Fruit fly (Drosophila melanogaster) whole organism, embryonic: ENCODE results near the gene spd-2.

ENCODE experiments used
- Abd-B ChIP-seq: fragments of 200-800 bp; sonication (Bioruptor generic); optimal IDR thresholded peaks from 2 replicates; lab custom pipeline; 2018; ENCODE audit warnings: missing biosample characterization, mild to moderate bottlenecking, missing genetic modification characterization, moderate library complexity
- Asciz ChIP-seq: fragments of 200-800 bp; sonication (Bioruptor generic); optimal IDR thresholded peaks from 2 replicates; lab custom pipeline; 2017; ENCODE audit warnings: missing biosample characterization, mild to moderate bottlenecking, missing genetic modification characterization, missing genetic modification reagents
- Atf6 ChIP-seq: fragments of 200-800 bp; sonication (Bioruptor generic); IDR thresholded peaks from 2 replicates; pipeline ENCODE4 v1.3.6; 2022; ENCODE audit warnings: missing biosample characterization, missing genetic modification characterization
- Blimp-1 ChIP-seq: fragments of 200-800 bp; sonication (Bioruptor generic); optimal IDR thresholded peaks from 3 replicates; lab custom pipeline; 2018; ENCODE audit warnings: missing biosample characterization, missing genetic modification characterization, mild to moderate bottlenecking, moderate library complexity, missing genetic modification reagents
- Bteb2 ChIP-seq: fragments of 200-800 bp; sonication (Bioruptor generic); optimal IDR thresholded peaks from 2 replicates; lab custom pipeline; 2016; ENCODE audit warnings: missing biosample characterization, missing genetic modification characterization
- CG1233 ChIP-seq: fragments of 200-800 bp; sonication (Bioruptor generic); optimal IDR thresholded peaks from 4 replicates; lab custom pipeline; 2018; ENCODE audit warnings: missing biosample characterization, mild to moderate bottlenecking, missing genetic modification characterization
- CG12391 ChIP-seq: fragments of 200-800 bp; sonication (Bioruptor generic); optimal IDR thresholded peaks from 3 replicates; lab custom pipeline; 2018; ENCODE audit warnings: missing biosample characterization, mild to moderate bottlenecking, missing genetic modification characterization, moderate library complexity
- CG13424 ChIP-seq: fragments of 200-800 bp; sonication (Bioruptor generic); optimal IDR thresholded peaks from 2 replicates; lab custom pipeline; 2019; ENCODE audit warnings: missing biosample characterization, mild to moderate bottlenecking, missing genetic modification characterization, moderate library complexity
- CG13624 ChIP-seq: fragments of 200-800 bp; sonication (Bioruptor generic); optimal IDR thresholded peaks from 2 replicates; lab custom pipeline; 2016; ENCODE audit warnings: missing biosample characterization, missing genetic modification characterization
- CG13775 ChIP-seq: fragments of 200-800 bp; sonication (Bioruptor generic); optimal IDR thresholded peaks from 3 replicates; lab custom pipeline; 2017; ENCODE audit warnings: missing biosample characterization, mild to moderate bottlenecking, missing genetic modification characterization
- CG14860 ChIP-seq: fragments of 200-800 bp; sonication (Bioruptor generic); IDR thresholded peaks from 3 replicates; pipeline ENCODE4 v1.3.6; 2022; ENCODE audit warnings: missing biosample characterization, missing genetic modification characterization; ENCODE audit not compliant: partially characterized antibody
- CG1647 ChIP-seq: fragments of 200-800 bp; sonication (Bioruptor generic); optimal IDR thresholded peaks from 3 replicates; lab custom pipeline; 2016; ENCODE audit warnings: missing biosample characterization, missing genetic modification characterization
- CG17385 ChIP-seq: fragments of 200-800 bp; sonication (Bioruptor generic); optimal IDR thresholded peaks from 3 replicates; lab custom pipeline; 2018; ENCODE audit warnings: missing biosample characterization, mild to moderate bottlenecking, missing genetic modification characterization
- CG2120 ChIP-seq: fragments of 200-800 bp; sonication (Bioruptor generic); optimal IDR thresholded peaks from 3 replicates; lab custom pipeline; 2016; ENCODE audit warnings: missing biosample characterization, missing genetic modification characterization
- CG30431 ChIP-seq: fragments of 200-800 bp; sonication (Bioruptor generic); optimal IDR thresholded peaks from 2 replicates; lab custom pipeline; 2017; ENCODE audit warnings: missing biosample characterization, missing genetic modification characterization
- CG33213 ChIP-seq: fragments of 200-800 bp; sonication (Bioruptor generic); optimal IDR thresholded peaks from 3 replicates; lab custom pipeline; 2016; ENCODE audit warnings: missing biosample characterization, missing genetic modification characterization
- CG6654 ChIP-seq: fragments of 200-800 bp; sonication (Bioruptor generic); optimal IDR thresholded peaks from 2 replicates; lab custom pipeline; 2017; ENCODE audit warnings: missing biosample characterization, mild to moderate bottlenecking, missing genetic modification characterization
- CG7271 ChIP-seq: fragments of 200-800 bp; sonication (Bioruptor generic); optimal IDR thresholded peaks from 2 replicates; lab custom pipeline; 2018; ENCODE audit warnings: missing biosample characterization, mild to moderate bottlenecking, missing genetic modification characterization, moderate library complexity
- CG7357 ChIP-seq: fragments of 200-800 bp; sonication (Bioruptor generic); IDR thresholded peaks from 3 replicates; pipeline ENCODE4 v1.3.6; 2022; ENCODE audit warnings: missing biosample characterization, missing genetic modification characterization
- CG7963 ChIP-seq: fragments of 200-800 bp; sonication (Bioruptor generic); IDR thresholded peaks from 3 replicates; pipeline ENCODE4 v1.3.6; 2022; ENCODE audit warnings: missing biosample characterization, missing genetic modification characterization; ENCODE audit not compliant: partially characterized antibody
- CG8290 ChIP-seq, 3 experiments: fragments of 200-800 bp; sonication (Bioruptor generic); optimal IDR thresholded peaks; 2 replicates each; lab custom pipeline; 2016 to 2019; ENCODE audit warnings: missing biosample characterization in 3 of 3, missing genetic modification characterization in 3 of 3, mild to moderate bottlenecking in 2 of 3, moderate library complexity in 1 of 3
- CG8359 ChIP-seq: fragments of 200-800 bp; sonication (Bioruptor generic); optimal IDR thresholded peaks from 2 replicates; lab custom pipeline; 2017; ENCODE audit warnings: missing biosample characterization, mild to moderate bottlenecking, missing genetic modification characterization, borderline replicate concordance
- CG8388 ChIP-seq: fragments of 200-800 bp; sonication (Bioruptor generic); optimal IDR thresholded peaks from 2 replicates; lab custom pipeline; 2019; ENCODE audit warnings: missing biosample characterization, mild to moderate bottlenecking, missing genetic modification characterization, moderate library complexity
- Camta ChIP-seq: fragments of 200-800 bp; sonication (Bioruptor generic); optimal IDR thresholded peaks from 2 replicates; lab custom pipeline; 2016; ENCODE audit warnings: missing biosample characterization, missing genetic modification characterization
- CoRest ChIP-seq: fragments of 200-800 bp; sonication (Bioruptor generic); optimal IDR thresholded peaks from 3 replicates; lab custom pipeline; 2018; ENCODE audit warnings: missing biosample characterization, mild to moderate bottlenecking, missing genetic modification characterization, moderate library complexity
- CrebB ChIP-seq: fragments of 200-800 bp; sonication (Bioruptor generic); optimal IDR thresholded peaks from 3 replicates; lab custom pipeline; 2018; ENCODE audit warnings: missing biosample characterization, mild to moderate bottlenecking, missing genetic modification characterization
- Dp ChIP-seq: fragments of 200-800 bp; sonication (Bioruptor generic); optimal IDR thresholded peaks from 2 replicates; lab custom pipeline; 2018; ENCODE audit warnings: missing biosample characterization, mild to moderate bottlenecking, missing genetic modification characterization, moderate library complexity
- ERR ChIP-seq: fragments of 200-800 bp; sonication (Bioruptor generic); optimal IDR thresholded peaks from 2 replicates; lab custom pipeline; 2016; ENCODE audit warnings: missing biosample characterization, missing genetic modification characterization
- Ets65A ChIP-seq: fragments of 200-800 bp; sonication (Bioruptor generic); peaks from one replicate; lab custom pipeline; 2016; ENCODE audit warnings: missing biosample characterization, missing genetic modification characterization
- HLHmδ ChIP-seq: fragments of 200-800 bp; sonication (Bioruptor generic); optimal IDR thresholded peaks from 2 replicates; lab custom pipeline; 2018; ENCODE audit warnings: missing biosample characterization, mild to moderate bottlenecking, missing genetic modification characterization, moderate library complexity
- Hr3 ChIP-seq: fragments of 200-800 bp; sonication (Bioruptor generic); optimal IDR thresholded peaks from 3 replicates; lab custom pipeline; 2016; ENCODE audit warnings: missing biosample characterization, missing genetic modification characterization
- Kr ChIP-seq: fragments of 200-800 bp; sonication (Bioruptor generic); optimal IDR thresholded peaks from 2 replicates; lab custom pipeline; 2017; ENCODE audit warnings: missing biosample characterization, mild to moderate bottlenecking, missing genetic modification characterization
- MBD-R2 ChIP-seq: fragments of 200-800 bp; sonication (Bioruptor generic); IDR thresholded peaks from 2 replicates; pipeline ENCODE4 v1.3.6; 2022; ENCODE audit warnings: missing biosample characterization, missing genetic modification characterization
- Tbp ChIP-seq: fragments of >200 bp; optimal IDR thresholded peaks from 2 replicates; lab custom pipeline; 2018; ENCODE audit warnings: missing biosample characterization, missing genetic modification characterization
- Xrp1 ChIP-seq: fragments of 200-800 bp; sonication (Bioruptor generic); IDR thresholded peaks from 2 replicates; pipeline ENCODE4 v1.3.6; 2022; ENCODE audit warnings: missing biosample characterization, missing genetic modification characterization
- amos ChIP-seq: fragments of 200-800 bp; sonication (Bioruptor generic); IDR thresholded peaks from 2 replicates; pipeline ENCODE4 v1.3.6; 2022; ENCODE audit warnings: missing biosample characterization, missing genetic modification characterization; ENCODE audit not compliant: partially characterized antibody
- corto ChIP-seq: fragments of 200-800 bp; sonication (Bioruptor generic); optimal IDR thresholded peaks from 2 replicates; lab custom pipeline; 2016; ENCODE audit warnings: missing biosample characterization, mild to moderate bottlenecking, missing genetic modification characterization, moderate library complexity
- dati ChIP-seq: fragments of 200-800 bp; sonication (Bioruptor generic); IDR thresholded peaks from 2 replicates; pipeline ENCODE4 v1.3.6; 2022; ENCODE audit warnings: missing biosample characterization, missing genetic modification characterization
- fd3F ChIP-seq: fragments of 200-800 bp; sonication (Bioruptor generic); optimal IDR thresholded peaks from 2 replicates; lab custom pipeline; 2018; ENCODE audit warnings: missing biosample characterization, mild to moderate bottlenecking, missing genetic modification characterization, moderate library complexity
- fd64A ChIP-seq: fragments of 200-800 bp; sonication (Bioruptor generic); optimal IDR thresholded peaks from 3 replicates; lab custom pipeline; 2018; ENCODE audit warnings: missing biosample characterization, mild to moderate bottlenecking, missing genetic modification characterization
- h ChIP-seq: fragments of >200 bp; optimal IDR thresholded peaks from 2 replicates; lab custom pipeline; 2017
- ken ChIP-seq: fragments of 200-800 bp; sonication (Bioruptor generic); IDR thresholded peaks from 3 replicates; pipeline ENCODE4 v1.3.6; 2022; ENCODE audit warnings: missing biosample characterization, missing genetic modification characterization
- prd ChIP-seq, 3 experiments: fragments of >200 bp in 2 of 3; fragments of 200-800 bp in 1 of 3; sonication (Bioruptor generic) in 1 of 3; optimal IDR thresholded peaks in 2 of 3; IDR thresholded peaks in 1 of 3; 2 replicates in 2 of 3; 3 replicates in 1 of 3; pipeline versions ENCODE4 v1.3.6 to Lab custom; 2017 to 2022; ENCODE audit warnings: missing biosample characterization in 1 of 3, missing genetic modification characterization in 1 of 3
- run ChIP-seq: fragments of 200-800 bp; sonication (Bioruptor generic); optimal IDR thresholded peaks from 3 replicates; lab custom pipeline; 2018; ENCODE audit warnings: missing biosample characterization, mild to moderate bottlenecking, missing genetic modification characterization
- sens ChIP-seq: fragments of 200-800 bp; sonication (Bioruptor generic); peaks from one replicate; lab custom pipeline; 2016; ENCODE audit warnings: missing biosample characterization, missing genetic modification characterization
- sima ChIP-seq: fragments of 200-800 bp; sonication (Bioruptor generic); optimal IDR thresholded peaks from 2 replicates; lab custom pipeline; 2016; ENCODE audit warnings: missing biosample characterization, missing genetic modification characterization
- slp2 ChIP-seq: fragments of 200-800 bp; sonication (Bioruptor generic); optimal IDR thresholded peaks from 2 replicates; lab custom pipeline; 2016; ENCODE audit warnings: missing biosample characterization, missing genetic modification characterization
- tgo ChIP-seq: fragments of 200-800 bp; sonication (Bioruptor generic); IDR thresholded peaks from 3 replicates; pipeline ENCODE4 v1.3.6; 2022; ENCODE audit warnings: missing biosample characterization, missing genetic modification characterization
- tio ChIP-seq: fragments of 200-800 bp; sonication (Bioruptor generic); optimal IDR thresholded peaks from 2 replicates; lab custom pipeline; 2017; ENCODE audit warnings: missing biosample characterization, missing genetic modification characterization, inconsistent platforms
- zen ChIP-seq: fragments of 200-800 bp; sonication (Bioruptor generic); optimal IDR thresholded peaks from 3 replicates; lab custom pipeline; 2018; ENCODE audit warnings: missing biosample characterization, mild to moderate bottlenecking, missing genetic modification characterization, moderate library complexity

spd-2 gene

dm6 chr3L:16581201-16581705 is 13.6 kb downstream of the spd-2 start, which contains the start of gene Smn (continued):
- no peak for TF ChIP-seq fd64A
- TF ChIP-seq HLHmδ (GFP tag; lab: Kevin White, UChicago) = no peak
- no peak for TF ChIP-seq CG7271 (tag; lab: Kevin White, UChicago)
- peak; percentile 68 for TF ChIP-seq CG8290 (GFP tag; optimal IDR thresholded peaks at IDR 0.05; lab: Kevin White, UChicago)
- peak; percentile 13 to 67 for TF ChIP-seq CG8290 (tag; optimal IDR thresholded peaks at IDR 0.05; lab: Kevin White, UChicago)
- TF ChIP-seq amos (GFP tag; lab: Robert Waterston, UW) = peak; percentile 86
- peak; percentile 29 for TF ChIP-seq CG1233 (GFP tag; lab: Kevin White, UChicago)
- peak; percentile 13 for TF ChIP-seq CG13624
- TF ChIP-seq CG2120 (GFP tag; lab: Kevin White, UChicago) = peak; percentile 82
- no peak for TF ChIP-seq prd (optimal IDR thresholded peaks at IDR 0.05; lab: Kevin White, UChicago)
- TF ChIP-seq prd (GFP tag; IDR thresholded peaks at IDR 0.05; lab: Robert Waterston, UW) = 0 out of 3 replicates have a peak, but pooled peaks have one; percentile 13
- no peak for TF ChIP-seq Atf6 (GFP tag; lab: Robert Waterston, UW)
- no peak for TF ChIP-seq h (lab: Kevin White, UChicago)
- no peak for TF ChIP-seq ken (GFP tag; lab: Robert Waterston, UW)
- TF ChIP-seq Hr3 = peak; percentile 52
- TF ChIP-seq Bteb2 = peak; percentile 37
- TF ChIP-seq Xrp1 = no peak
- TF ChIP-seq run = no peak
- peak; percentile 28 for TF ChIP-seq zen (tag; lab: Kevin White, UChicago)
- TF ChIP-seq CG13775 (GFP tag; lab: Kevin White, UChicago) = peak; percentile 17
- no peak for TF ChIP-seq Asciz (GFP tag; lab: Kevin White, UChicago)
- no peak for TF ChIP-seq tgo (GFP tag; lab: Robert Waterston, UW)
- no peak for TF ChIP-seq CG30431
- peak; percentile 43 for TF ChIP-seq CG33213 (GFP tag; lab: Kevin White, UChicago)
- peak; percentile 55 for TF ChIP-seq MBD-R2 (GFP tag; lab: Robert Waterston, UW)
- no peak for TF ChIP-seq CG6654
- TF ChIP-seq Dp = peak; percentile 45
- TF ChIP-seq CG8359 (GFP tag; lab: Kevin White, UChicago) = no peak
- no peak for TF ChIP-seq sima (GFP tag; lab: Kevin White, UChicago)
- TF ChIP-seq Abd-B (GFP tag; lab: Kevin White, UChicago) = peak; percentile 50
- TF ChIP-seq CG14860 (GFP tag; lab: Robert Waterston, UW) = peak; percentile 84
- TF ChIP-seq corto (GFP tag; lab: Kevin White, UChicago) = no peak
- peak; percentile 41 for TF ChIP-seq slp2 (GFP tag; lab: Kevin White, UChicago)
- peak; percentile 40 for TF ChIP-seq Tbp (GFP tag; lab: Kevin White, UChicago)
- TF ChIP-seq Ets65A (GFP tag; lab: Kevin White, UChicago) = peak; percentile 78
- TF ChIP-seq CG7357 (GFP tag; lab: Robert Waterston, UW) = no peak
- TF ChIP-seq CrebB (tag; lab: Kevin White, UChicago) = no peak
- TF ChIP-seq ERR (GFP tag; lab: Kevin White, UChicago) = no peak
- TF ChIP-seq Camta (GFP tag; lab: Kevin White, UChicago) = peak; percentile 62
- no peak for TF ChIP-seq dati (GFP tag; lab: Robert Waterston, UW)
- peak; percentile 66 for TF ChIP-seq CoRest (tag; lab: Kevin White, UChicago)
- TF ChIP-seq sens = peak; percentile 90
- peak; percentile 18 for TF ChIP-seq Blimp-1 (GFP tag; lab: Kevin White, UChicago)
- peak; percentile 34 for TF ChIP-seq CG8388 (GFP tag; lab: Kevin White, UChicago)
- TF ChIP-seq tio (GFP tag; lab: Kevin White, UChicago) = no peak
- TF ChIP-seq CG12391 (tag; lab: Kevin White, UChicago) = peak; percentile 61
- TF ChIP-seq CG1647 = no peak
- peak; percentile 58 for TF ChIP-seq CG17385
- peak; percentile 32 for TF ChIP-seq fd3F (GFP tag; lab: Kevin White, UChicago)
- TF ChIP-seq CG13424 (tag; lab: Kevin White, UChicago) = peak; percentile 49
- peak; percentile 64; the same call in 2 of the 3 replicates for TF ChIP-seq CG7963 (GFP tag; lab: Robert Waterston, UW)
- no peak for TF ChIP-seq Kr (GFP tag; lab: Kevin White, UChicago)
